Worm (Caenorhabditis elegans) whole organism, L4 larva: Measurements from ENCODE around the gene sftd-3.

ENCODE experiments used
- F37D6.2 ChIP-seq: sonication (generic microtip); optimal IDR thresholded peaks from 2 replicates; lab custom pipeline; 2016; ENCODE audit warnings: mild to moderate bottlenecking, missing genetic modification characterization, missing compliant biosample characterization
- Y105C5A.15 ChIP-seq: fragments of 200-800 bp; sonication (Bioruptor generic); IDR thresholded peaks from 2 replicates; pipeline ENCODE4 v1.3.6; 2022; ENCODE audit warnings: missing genetic modification characterization, missing compliant biosample characterization
- Y48G9A.11 ChIP-seq: fragments of 200-800 bp; sonication (Bioruptor generic); IDR thresholded peaks from 2 replicates; pipeline ENCODE4 v1.3.6; 2022; ENCODE audit warnings: missing genetic modification reagents, missing genetic modification characterization, missing compliant biosample characterization
- ZK546.5 ChIP-seq, 2 experiments: sonication (generic microtip); optimal IDR thresholded peaks; 2 replicates each; lab custom pipeline; 2017; ENCODE audit warnings: missing biosample characterization in 2 of 2, missing genetic modification characterization in 2 of 2
- aha-1 ChIP-seq: fragments of 150-350 bp; peaks from one replicate; lab custom pipeline; 2014; ENCODE audit warnings: missing biosample characterization, missing genetic modification characterization
- arid-1 ChIP-seq: fragments of 200-800 bp; sonication (Bioruptor generic); conservative IDR thresholded peaks from 2 replicates; pipeline ENCODE4 v1.3.6; 2022; ENCODE audit warnings: missing genetic modification reagents, missing genetic modification characterization, missing compliant biosample characterization
- attf-4 ChIP-seq: sonication (generic microtip); optimal IDR thresholded peaks from 3 replicates; lab custom pipeline; 2017; ENCODE audit warnings: missing biosample characterization, missing genetic modification characterization
- ceh-28 ChIP-seq: fragments of 150-350 bp; optimal IDR thresholded peaks from 2 replicates; lab custom pipeline; 2014; ENCODE audit warnings: missing biosample characterization, missing genetic modification reagents, missing genetic modification characterization
- cey-2 ChIP-seq: sonication (generic microtip); optimal IDR thresholded peaks from 3 replicates; lab custom pipeline; 2017; ENCODE audit warnings: missing genetic modification characterization, mild to moderate bottlenecking, missing compliant biosample characterization, antibody characterized with exemption, borderline replicate concordance; ENCODE audit not compliant: insufficient read depth
- daf-12 ChIP-seq: fragments of 150-350 bp; optimal IDR thresholded peaks from 2 replicates; lab custom pipeline; 2014; ENCODE audit warnings: missing biosample characterization, missing genetic modification reagents, missing genetic modification characterization
- daf-16 ChIP-seq, 3 experiments: sonication (generic microtip); optimal IDR thresholded peaks; 2 replicates each; lab custom pipeline; 2016 to 2017; ENCODE audit warnings: missing genetic modification characterization in 3 of 3, missing genetic modification reagents in 3 of 3, mild to moderate bottlenecking in 2 of 3, missing compliant biosample characterization in 2 of 3, missing biosample characterization in 1 of 3, moderate library complexity in 1 of 3
- dmd-6 ChIP-seq: fragments of 200-800 bp; sonication (Bioruptor generic); IDR thresholded peaks from 2 replicates; pipeline ENCODE4 v1.3.6; 2022; ENCODE audit warnings: missing genetic modification reagents, missing genetic modification characterization, missing compliant biosample characterization
- dmd-9 ChIP-seq: fragments of 200-800 bp; sonication (Bioruptor generic); IDR thresholded peaks from 2 replicates; pipeline ENCODE4 v1.3.6; 2022; ENCODE audit warnings: missing genetic modification reagents, missing genetic modification characterization, missing compliant biosample characterization
- duxl-1 ChIP-seq: sonication (generic microtip); optimal IDR thresholded peaks from 2 replicates; lab custom pipeline; 2016; ENCODE audit warnings: mild to moderate bottlenecking, missing genetic modification characterization, moderate library complexity, missing compliant biosample characterization; ENCODE audit not compliant: poor library complexity
- dve-1 ChIP-seq: sonication (generic microtip); optimal IDR thresholded peaks from 2 replicates; lab custom pipeline; 2017; ENCODE audit warnings: antibody characterized with exemption, mild to moderate bottlenecking, missing genetic modification characterization, missing compliant biosample characterization; ENCODE audit not compliant: insufficient read depth
- egl-43 ChIP-seq: fragments of 200-800 bp; sonication (Bioruptor generic); IDR thresholded peaks from 2 replicates; pipeline ENCODE4 v1.3.6; 2022; ENCODE audit warnings: missing genetic modification reagents, missing genetic modification characterization, missing compliant biosample characterization
- hlh-30 ChIP-seq: sonication (generic microtip); optimal IDR thresholded peaks from 2 replicates; lab custom pipeline; 2017; ENCODE audit warnings: antibody characterized with exemption, mild to moderate bottlenecking, missing genetic modification characterization, missing compliant biosample characterization; ENCODE audit not compliant: insufficient read depth
- hmg-1.1 ChIP-seq: fragments of 200-800 bp; sonication (Bioruptor generic); IDR thresholded peaks from 2 replicates; pipeline ENCODE4 v1.3.6; 2022; ENCODE audit warnings: missing genetic modification reagents, missing genetic modification characterization, missing compliant biosample characterization
- lim-7 ChIP-seq: fragments of 200-800 bp; sonication (Bioruptor generic); IDR thresholded peaks from 2 replicates; pipeline ENCODE4 v1.3.6; 2022; ENCODE audit warnings: missing genetic modification characterization, missing compliant biosample characterization
- lin-13 ChIP-seq: fragments of 150-350 bp; optimal IDR thresholded peaks from 2 replicates; lab custom pipeline; 2014; ENCODE audit warnings: missing biosample characterization, missing genetic modification reagents, missing genetic modification characterization
- lin-15B ChIP-seq: fragments of 150-350 bp; sonication (generic microtip); optimal IDR thresholded peaks from 3 replicates; lab custom pipeline; 2014; ENCODE audit warnings: missing biosample characterization, missing genetic modification characterization
- lin-38 ChIP-seq: fragments of 200-800 bp; sonication (Bioruptor generic); IDR thresholded peaks from 2 replicates; pipeline ENCODE4 v1.3.6; 2022; ENCODE audit warnings: missing genetic modification reagents, missing genetic modification characterization, missing compliant biosample characterization
- lin-39 ChIP-seq: fragments of 150-350 bp; optimal IDR thresholded peaks from 2 replicates; lab custom pipeline; 2014; ENCODE audit warnings: missing biosample characterization, missing genetic modification reagents, missing genetic modification characterization
- lsy-2 ChIP-seq, 2 experiments: fragments of 150-350 bp in 1 of 2; sonication (generic microtip) in 1 of 2; optimal IDR thresholded peaks; 2 replicates each; lab custom pipeline; 2014 to 2017; ENCODE audit warnings: missing biosample characterization in 2 of 2, missing genetic modification characterization in 2 of 2
- mep-1 ChIP-seq: fragments of 150-350 bp; sonication (generic microtip); optimal IDR thresholded peaks from 3 replicates; lab custom pipeline; 2014; ENCODE audit warnings: missing biosample characterization, missing genetic modification characterization
- mes-2 ChIP-seq: sonication (generic microtip); optimal IDR thresholded peaks from 2 replicates; lab custom pipeline; 2016; ENCODE audit warnings: missing genotype, mild to moderate bottlenecking, missing genetic modification characterization, missing compliant biosample characterization; ENCODE audit not compliant: poor library complexity, severe bottlenecking
- mxl-3 ChIP-seq: fragments of 200-800 bp; sonication (Bioruptor generic); optimal IDR thresholded peaks from 2 replicates; lab custom pipeline; 2018; ENCODE audit warnings: mild to moderate bottlenecking, missing genetic modification characterization, missing compliant biosample characterization
- nhr-10 ChIP-seq: fragments of 150-350 bp; optimal IDR thresholded peaks from 2 replicates; lab custom pipeline; 2014; ENCODE audit warnings: missing biosample characterization, missing genetic modification characterization
- nhr-11 ChIP-seq: fragments of 150-350 bp; optimal IDR thresholded peaks from 2 replicates; lab custom pipeline; 2014; ENCODE audit warnings: missing biosample characterization, missing genetic modification characterization
- nhr-111 ChIP-seq: fragments of 200-800 bp; sonication (Bioruptor generic); optimal IDR thresholded peaks from 2 replicates; lab custom pipeline; 2018; ENCODE audit warnings: mild to moderate bottlenecking, missing genetic modification characterization, missing compliant biosample characterization
- nhr-237 ChIP-seq: sonication (generic microtip); optimal IDR thresholded peaks from 2 replicates; lab custom pipeline; 2017; ENCODE audit warnings: missing biosample characterization, missing genetic modification characterization
- nhr-77 ChIP-seq: fragments of 150-350 bp; optimal IDR thresholded peaks from 2 replicates; lab custom pipeline; 2014; ENCODE audit warnings: missing biosample characterization, missing genetic modification characterization
- php-3 ChIP-seq: fragments of 200-800 bp; sonication (Bioruptor generic); IDR thresholded peaks from 2 replicates; pipeline ENCODE4 v1.3.6; 2022; ENCODE audit warnings: missing genetic modification reagents, missing genetic modification characterization, missing compliant biosample characterization
- set-16 ChIP-seq: fragments of 200-800 bp; sonication (Bioruptor generic); IDR thresholded peaks from 2 replicates; pipeline ENCODE4 v1.3.6; 2022; ENCODE audit warnings: missing genetic modification reagents, missing genetic modification characterization, missing compliant biosample characterization
- skn-1 ChIP-seq: fragments of 150-350 bp; optimal IDR thresholded peaks from 2 replicates; lab custom pipeline; 2014; ENCODE audit warnings: missing biosample characterization, missing genetic modification characterization
- snpc-1.2 ChIP-seq: fragments of 200-800 bp; sonication (Bioruptor generic); IDR thresholded peaks from 2 replicates; pipeline ENCODE4 v1.3.6; 2022; ENCODE audit warnings: missing genetic modification reagents, missing genetic modification characterization, missing compliant biosample characterization
- snpc-4 ChIP-seq: fragments of 150-350 bp; optimal IDR thresholded peaks from 2 replicates; lab custom pipeline; 2014; ENCODE audit warnings: missing biosample characterization, missing genetic modification characterization
- spr-1 ChIP-seq: sonication (generic microtip); optimal IDR thresholded peaks from 2 replicates; lab custom pipeline; 2016; ENCODE audit warnings: mild to moderate bottlenecking, missing genetic modification characterization, missing compliant biosample characterization
- spr-3 ChIP-seq: fragments of 200-800 bp; sonication (Bioruptor generic); optimal IDR thresholded peaks from 2 replicates; lab custom pipeline; 2018; ENCODE audit warnings: mild to moderate bottlenecking, missing genetic modification characterization, missing compliant biosample characterization
- tra-1 ChIP-seq: fragments of 200-800 bp; sonication (Bioruptor generic); IDR thresholded peaks from 2 replicates; pipeline ENCODE4 v1.3.6; 2022; ENCODE audit warnings: missing genetic modification reagents, missing genetic modification characterization, missing compliant biosample characterization
- unc-130 ChIP-seq: sonication (generic microtip); optimal IDR thresholded peaks from 2 replicates; lab custom pipeline; 2016; ENCODE audit warnings: missing genetic modification reagents, missing genetic modification characterization, missing compliant biosample characterization
- vab-7 ChIP-seq: fragments of 200-800 bp; sonication (Bioruptor generic); IDR thresholded peaks from 2 replicates; pipeline ENCODE4 v1.3.6; 2022; ENCODE audit warnings: missing genetic modification reagents, missing genetic modification characterization, missing compliant biosample characterization
- zfp-2 ChIP-seq: sonication (generic microtip); optimal IDR thresholded peaks from 2 replicates; lab custom pipeline; 2016; ENCODE audit warnings: mild to moderate bottlenecking, missing genetic modification characterization, missing compliant biosample characterization
- zip-11 ChIP-seq: fragments of 200-800 bp; sonication (Bioruptor generic); IDR thresholded peaks from 2 replicates; pipeline ENCODE4 v1.3.6; 2022; ENCODE audit warnings: missing genetic modification characterization, missing compliant biosample characterization
- ztf-11 ChIP-seq: fragments of 150-350 bp; optimal IDR thresholded peaks from 2 replicates; lab custom pipeline; 2014; ENCODE audit warnings: missing biosample characterization, missing genetic modification characterization

Gene sftd-3

ce11 chrII:8933693-8934432 lies 30.1 kb downstream of the sftd-3 start, which contains the start of gene T21B10.3 (continued):
- TF ChIP-seq Y48G9A.11 (GFP tag; lab: Robert Waterston, UW), result peak; percentile 88
- TF ChIP-seq unc-130 (GFP tag; lab: Kevin White, UChicago), result peak; percentile 93
- TF ChIP-seq dmd-6, result peak; percentile 40
- peak; percentile 86 for TF ChIP-seq lin-38
- peak; percentile 36 for TF ChIP-seq dve-1
- TF ChIP-seq snpc-1.2 (GFP tag; lab: Robert Waterston, UW), result peak; percentile 86
- TF ChIP-seq lin-15B, result no peak
- TF ChIP-seq zfp-2 (tag; lab: Kevin White, UChicago), result no peak
- no peak for TF ChIP-seq lin-39 (tag; lab: Kevin White, UChicago)
- no peak for TF ChIP-seq mxl-3 (GFP tag; lab: Kevin White, UChicago)
- peak; percentile 54; the same call in 1 of the 2 replicates for TF ChIP-seq vab-7
- TF ChIP-seq php-3, result peak; percentile 66
- no peak for TF ChIP-seq nhr-10 (tag; lab: Kevin White, UChicago)
- TF ChIP-seq set-16 (GFP tag; lab: Robert Waterston, UW), result no peak
- TF ChIP-seq cey-2 (tag; lab: Kevin White, UChicago), result no peak
- TF ChIP-seq lim-7, result 0 out of 2 replicates have a peak, but pooled peaks have one; percentile 30
- no peak for TF ChIP-seq egl-43 (GFP tag; lab: Robert Waterston, UW)
- peak; percentile 15 for TF ChIP-seq mep-1 (tag; lab: Kevin White, UChicago)
- TF ChIP-seq dmd-9 (GFP tag; lab: Robert Waterston, UW), result no peak
- TF ChIP-seq ztf-11 (tag; lab: Kevin White, UChicago), result no peak
- no peak for TF ChIP-seq ceh-28 (tag; lab: Kevin White, UChicago)
- TF ChIP-seq tra-1 (GFP tag; lab: Robert Waterston, UW), result peak; percentile 75
- peak; percentile 38 for TF ChIP-seq hmg-1.1 (GFP tag; lab: Robert Waterston, UW)
- peak in 1 of 2 experiments; percentile 66 for TF ChIP-seq lsy-2 (tag; optimal IDR thresholded peaks at IDR 0.05; lab: Kevin White, UChicago)
- TF ChIP-seq hlh-30 (tag; lab: Kevin White, UChicago), result peak; percentile 55

ce11 chrII:8932392-8932791 lies 31.6 kb downstream of the sftd-3 start:
- TF ChIP-seq nhr-11 (no peak), set-16 (GFP tag; lab: Robert Waterston, UW) (peak; percentile 48), aha-1 (peak; percentile 88), nhr-237 (no peak), mes-2 (tag; lab: Kevin White, UChicago) (no peak)

ce11 chrII:8931405-8932149 lies 32.4 kb downstream of the sftd-3 start:
- TF ChIP-seq lin-13 (GFP tag; lab: Kevin White, UChicago), result no peak
- no peak for TF ChIP-seq Y105C5A.15 (GFP tag; lab: Robert Waterston, UW)
- no peak for TF ChIP-seq duxl-1
- TF ChIP-seq daf-12 (tag; lab: Kevin White, UChicago), result no peak
- no peak for TF ChIP-seq spr-3 (GFP tag; lab: Kevin White, UChicago)
- TF ChIP-seq nhr-77 (tag; lab: Kevin White, UChicago), result no peak
- no peak for TF ChIP-seq F37D6.2 (tag; lab: Kevin White, UChicago)
- TF ChIP-seq snpc-4 (tag; lab: Kevin White, UChicago), result no peak
- TF ChIP-seq spr-1 (tag; lab: Kevin White, UChicago), result peak; percentile 4
- no peak for TF ChIP-seq set-16 (GFP tag; lab: Robert Waterston, UW)
- no peak for TF ChIP-seq attf-4 (tag; lab: Kevin White, UChicago)
- TF ChIP-seq nhr-111 (GFP tag; lab: Kevin White, UChicago), result no peak
- no peak for TF ChIP-seq skn-1
- no peak for TF ChIP-seq ZK546.5 (tag; optimal IDR thresholded peaks at IDR 0.05; lab: Kevin White, UChicago)
- no peak for TF ChIP-seq nhr-11
- no peak for TF ChIP-seq daf-16 (GFP tag; optimal IDR thresholded peaks at IDR 0.05; lab: Kevin White, UChicago)
- peak; percentile 78 for TF ChIP-seq daf-16 (tag; optimal IDR thresholded peaks at IDR 0.05; lab: Kevin White, UChicago)
- 0 out of 2 replicates have a peak, but pooled peaks have one; percentile 6 for TF ChIP-seq arid-1
- TF ChIP-seq mes-2 (tag; lab: Kevin White, UChicago), result peak; percentile 15
- no peak for TF ChIP-seq php-3
- TF ChIP-seq Y48G9A.11 (GFP tag; lab: Robert Waterston, UW), result no peak
- no peak for TF ChIP-seq zip-11 (GFP tag; lab: Robert Waterston, UW)
